Fruit fly (Drosophila melanogaster) whole organism, embryonic: ENCODE measurements around the gene Ldsdh1.

ENCODE experiments used
- ATbp ChIP-seq: fragments of 200-800 bp; sonication (Bioruptor generic); optimal IDR thresholded peaks from 2 replicates; lab custom pipeline; 2017; ENCODE audit warnings: missing biosample characterization, mild to moderate bottlenecking, missing genetic modification characterization, missing genetic modification reagents
- CG10147 ChIP-seq: fragments of 200-800 bp; sonication (Bioruptor generic); optimal IDR thresholded peaks from 2 replicates; lab custom pipeline; 2019; ENCODE audit warnings: missing biosample characterization, mild to moderate bottlenecking, missing genetic modification characterization, moderate library complexity
- CG10274 ChIP-seq: fragments of 200-800 bp; sonication (Bioruptor generic); optimal IDR thresholded peaks from 3 replicates; lab custom pipeline; 2017; ENCODE audit warnings: missing biosample characterization, mild to moderate bottlenecking, missing genetic modification characterization
- CG10366 ChIP-seq: fragments of 200-800 bp; sonication (Bioruptor generic); IDR thresholded peaks from 2 replicates; pipeline ENCODE4 v1.3.6; 2022; ENCODE audit warnings: missing biosample characterization, missing genetic modification characterization
- CG12071 ChIP-seq: fragments of 200-800 bp; sonication (Bioruptor generic); optimal IDR thresholded peaks from 3 replicates; lab custom pipeline; 2018; ENCODE audit warnings: missing biosample characterization, mild to moderate bottlenecking, missing genetic modification characterization
- CG12744 ChIP-seq: fragments of 200-800 bp; sonication (Bioruptor generic); optimal IDR thresholded peaks from 2 replicates; lab custom pipeline; 2016; ENCODE audit warnings: missing biosample characterization, missing genetic modification characterization
- CG12942 ChIP-seq: fragments of 200-800 bp; sonication (Bioruptor generic); optimal IDR thresholded peaks from 3 replicates; lab custom pipeline; 2016; ENCODE audit warnings: missing biosample characterization, missing genetic modification characterization
- CG13775 ChIP-seq: fragments of 200-800 bp; sonication (Bioruptor generic); optimal IDR thresholded peaks from 3 replicates; lab custom pipeline; 2017; ENCODE audit warnings: missing biosample characterization, mild to moderate bottlenecking, missing genetic modification characterization
- CG13894 ChIP-seq: fragments of 200-800 bp; sonication (Bioruptor generic); optimal IDR thresholded peaks from 3 replicates; lab custom pipeline; 2018; ENCODE audit warnings: missing biosample characterization, mild to moderate bottlenecking, missing genetic modification characterization, moderate library complexity
- CG14860 ChIP-seq: fragments of 200-800 bp; sonication (Bioruptor generic); IDR thresholded peaks from 3 replicates; pipeline ENCODE4 v1.3.6; 2022; ENCODE audit warnings: missing biosample characterization, missing genetic modification characterization; ENCODE audit not compliant: partially characterized antibody
- CG17802 ChIP-seq: fragments of 200-800 bp; sonication (Bioruptor generic); optimal IDR thresholded peaks from 2 replicates; lab custom pipeline; 2018; ENCODE audit warnings: missing biosample characterization, mild to moderate bottlenecking, missing genetic modification characterization, moderate library complexity
- CG17829 ChIP-seq: fragments of 200-800 bp; optimal IDR thresholded peaks from 2 replicates; lab custom pipeline; 2019; ENCODE audit warnings: missing biosample characterization, mild to moderate bottlenecking, missing genetic modification characterization, moderate library complexity
- CG31388 ChIP-seq: fragments of 200-800 bp; sonication (Bioruptor generic); optimal IDR thresholded peaks from 2 replicates; lab custom pipeline; 2016; ENCODE audit warnings: missing biosample characterization, missing genetic modification characterization
- CG34422 ChIP-seq: fragments of 200-800 bp; sonication (Bioruptor generic); IDR thresholded peaks from 3 replicates; pipeline ENCODE4 v1.3.6; 2022; ENCODE audit warnings: missing biosample characterization, missing genetic modification characterization
- CG3726 ChIP-seq: fragments of 200-800 bp; sonication (Bioruptor generic); IDR thresholded peaks from 3 replicates; pipeline ENCODE4, ENCODE4 v1.3.6; 2022; ENCODE audit warnings: missing biosample characterization, missing genetic modification characterization
- CG3838 ChIP-seq: fragments of 200-800 bp; sonication (Bioruptor generic); optimal IDR thresholded peaks from 3 replicates; lab custom pipeline; 2016; ENCODE audit warnings: missing biosample characterization, missing genetic modification characterization
- CG3847 ChIP-seq: fragments of 200-800 bp; sonication (Bioruptor generic); IDR thresholded peaks from 2 replicates; pipeline ENCODE4 v1.3.6; 2022; ENCODE audit warnings: missing biosample characterization, missing genetic modification characterization
- CG4617 ChIP-seq: fragments of 200-800 bp; sonication (Bioruptor generic); optimal IDR thresholded peaks from 3 replicates; lab custom pipeline; 2016; ENCODE audit warnings: missing biosample characterization, missing genetic modification characterization, borderline replicate concordance
- CG5180 ChIP-seq: fragments of 200-800 bp; sonication (Bioruptor generic); optimal IDR thresholded peaks from 3 replicates; lab custom pipeline; 2017; ENCODE audit warnings: missing biosample characterization, missing genetic modification characterization, mild to moderate bottlenecking, moderate library complexity, missing genetic modification reagents
- CG7372 ChIP-seq: fragments of 200-800 bp; sonication (Bioruptor generic); IDR thresholded peaks from 2 replicates; pipeline ENCODE4 v1.3.6; 2022; ENCODE audit warnings: missing biosample characterization, missing genetic modification characterization
- CG7556 ChIP-seq: fragments of 200-800 bp; sonication (Bioruptor generic); optimal IDR thresholded peaks from 2 replicates; lab custom pipeline; 2017; ENCODE audit warnings: missing biosample characterization, mild to moderate bottlenecking, missing genetic modification characterization
- CG8281 ChIP-seq: fragments of 200-800 bp; sonication (Bioruptor generic); optimal IDR thresholded peaks from 2 replicates; lab custom pipeline; 2018; ENCODE audit warnings: missing biosample characterization, mild to moderate bottlenecking, missing genetic modification characterization, moderate library complexity
- CG8478 ChIP-seq: fragments of >200 bp; optimal IDR thresholded peaks from 2 replicates; lab custom pipeline; 2018
- CG8924 ChIP-seq: fragments of 200-800 bp; optimal IDR thresholded peaks from 3 replicates; lab custom pipeline; 2019; ENCODE audit warnings: missing biosample characterization, mild to moderate bottlenecking, missing genetic modification characterization, moderate library complexity
- CG9727 ChIP-seq: fragments of 200-800 bp; sonication (Bioruptor generic); optimal IDR thresholded peaks from 3 replicates; lab custom pipeline; 2017; ENCODE audit warnings: missing biosample characterization, mild to moderate bottlenecking, missing genetic modification characterization
- D19A ChIP-seq: fragments of 200-800 bp; optimal IDR thresholded peaks from 3 replicates; lab custom pipeline; 2019; ENCODE audit warnings: missing biosample characterization, mild to moderate bottlenecking, missing genetic modification characterization, moderate library complexity
- Doc2 ChIP-seq: fragments of 200-800 bp; sonication (Bioruptor generic); IDR thresholded peaks from 2 replicates; pipeline ENCODE4 v1.3.6; 2022; ENCODE audit warnings: missing biosample characterization, missing genetic modification characterization
- Drgx ChIP-seq: fragments of 200-800 bp; sonication (Bioruptor generic); IDR thresholded peaks from 2 replicates; pipeline ENCODE4 v1.3.6; 2022; ENCODE audit warnings: missing biosample characterization, missing genetic modification characterization
- ERR ChIP-seq: fragments of 200-800 bp; sonication (Bioruptor generic); optimal IDR thresholded peaks from 2 replicates; lab custom pipeline; 2016; ENCODE audit warnings: missing biosample characterization, missing genetic modification characterization
- MBD-R2 ChIP-seq: fragments of 200-800 bp; sonication (Bioruptor generic); IDR thresholded peaks from 2 replicates; pipeline ENCODE4 v1.3.6; 2022; ENCODE audit warnings: missing biosample characterization, missing genetic modification characterization
- Mad ChIP-seq: fragments of 200-800 bp; sonication (Bioruptor generic); optimal IDR thresholded peaks from 2 replicates; lab custom pipeline; 2016; ENCODE audit warnings: missing biosample characterization, missing genetic modification characterization
- Sin3A ChIP-seq: fragments of >200 bp; optimal IDR thresholded peaks from 2 replicates; lab custom pipeline; 2018
- TFAM ChIP-seq: fragments of 200-800 bp; sonication (Bioruptor generic); optimal IDR thresholded peaks from 2 replicates; lab custom pipeline; 2017; ENCODE audit warnings: missing biosample characterization, missing genetic modification characterization, inconsistent platforms
- YL-1 ChIP-seq: fragments of 200-800 bp; sonication (Bioruptor generic); optimal IDR thresholded peaks from 3 replicates; lab custom pipeline; 2017; ENCODE audit warnings: missing biosample characterization, mild to moderate bottlenecking, missing genetic modification characterization
- cato ChIP-seq: fragments of 200-800 bp; sonication (Bioruptor generic); optimal IDR thresholded peaks from 2 replicates; lab custom pipeline; 2016; ENCODE audit warnings: missing biosample characterization, missing genetic modification characterization, borderline replicate concordance
- corto ChIP-seq: fragments of 200-800 bp; sonication (Bioruptor generic); optimal IDR thresholded peaks from 2 replicates; lab custom pipeline; 2016; ENCODE audit warnings: missing biosample characterization, mild to moderate bottlenecking, missing genetic modification characterization, moderate library complexity
- croc ChIP-seq: fragments of 200-800 bp; sonication (Bioruptor generic); conservative IDR thresholded peaks from 3 replicates; pipeline ENCODE4 v1.3.6; 2022; ENCODE audit warnings: missing biosample characterization, missing genetic modification characterization
- da ChIP-seq: fragments of 200-800 bp; sonication (Bioruptor generic); optimal IDR thresholded peaks from 2 replicates; lab custom pipeline; 2016; ENCODE audit warnings: missing biosample characterization, missing genetic modification characterization
- dan ChIP-seq: fragments of 200-800 bp; sonication (Bioruptor generic); IDR thresholded peaks from 2 replicates; pipeline ENCODE4 v1.3.6; 2022; ENCODE audit warnings: missing biosample characterization, missing genetic modification characterization
- dmrt11E ChIP-seq: fragments of 200-800 bp; sonication (Bioruptor generic); optimal IDR thresholded peaks from 3 replicates; lab custom pipeline; 2018; ENCODE audit warnings: missing biosample characterization, mild to moderate bottlenecking, missing genetic modification characterization, moderate library complexity
- ems ChIP-seq: fragments of 200-800 bp; sonication (Bioruptor generic); optimal IDR thresholded peaks from 3 replicates; lab custom pipeline; 2016; ENCODE audit warnings: missing biosample characterization, missing genetic modification characterization
- fd3F ChIP-seq: fragments of 200-800 bp; sonication (Bioruptor generic); optimal IDR thresholded peaks from 2 replicates; lab custom pipeline; 2018; ENCODE audit warnings: missing biosample characterization, mild to moderate bottlenecking, missing genetic modification characterization, moderate library complexity
- hth ChIP-seq: fragments of >200 bp; optimal IDR thresholded peaks from 2 replicates; lab custom pipeline; 2017; ENCODE audit warnings: inconsistent platforms
- ken ChIP-seq: fragments of 200-800 bp; sonication (Bioruptor generic); IDR thresholded peaks from 3 replicates; pipeline ENCODE4 v1.3.6; 2022; ENCODE audit warnings: missing biosample characterization, missing genetic modification characterization
- lbe ChIP-seq: fragments of 200-800 bp; sonication (Bioruptor generic); optimal IDR thresholded peaks from 2 replicates; lab custom pipeline; 2016; ENCODE audit warnings: missing biosample characterization, mild to moderate bottlenecking, missing genetic modification characterization
- lola ChIP-seq, 3 experiments: fragments of >200 bp in 2 of 3; fragments of 200-800 bp in 1 of 3; sonication (Bioruptor generic) in 1 of 3; optimal IDR thresholded peaks; 2 replicates each; lab custom pipeline; 2017 to 2019; ENCODE audit warnings: missing biosample characterization in 3 of 3, missing genetic modification characterization in 3 of 3, mild to moderate bottlenecking in 1 of 3, moderate library complexity in 1 of 3
- maf-S ChIP-seq: fragments of 200-800 bp; sonication (Bioruptor generic); optimal IDR thresholded peaks from 2 replicates; lab custom pipeline; 2016; ENCODE audit warnings: missing biosample characterization, missing genetic modification characterization
- p53 ChIP-seq: fragments of 200-800 bp; sonication (Bioruptor generic); optimal IDR thresholded peaks from 2 replicates; lab custom pipeline; 2016; ENCODE audit warnings: missing biosample characterization, missing genetic modification characterization
- trem ChIP-seq: fragments of 200-800 bp; optimal IDR thresholded peaks from 3 replicates; lab custom pipeline; 2019; ENCODE audit warnings: missing biosample characterization, mild to moderate bottlenecking, missing genetic modification characterization, moderate library complexity
- usp ChIP-seq: fragments of >200 bp; optimal IDR thresholded peaks from 2 replicates; lab custom pipeline; 2017; ENCODE audit warnings: missing biosample characterization, missing genetic modification characterization
- z ChIP-seq: fragments of 200-800 bp; sonication (Bioruptor generic); IDR thresholded peaks from 3 replicates; pipeline ENCODE4 v1.3.6; 2022; ENCODE audit warnings: missing biosample characterization, missing genetic modification characterization
- zen ChIP-seq: fragments of 200-800 bp; sonication (Bioruptor generic); optimal IDR thresholded peaks from 3 replicates; lab custom pipeline; 2018; ENCODE audit warnings: missing biosample characterization, mild to moderate bottlenecking, missing genetic modification characterization, moderate library complexity

Ldsdh1 gene

DNA sequence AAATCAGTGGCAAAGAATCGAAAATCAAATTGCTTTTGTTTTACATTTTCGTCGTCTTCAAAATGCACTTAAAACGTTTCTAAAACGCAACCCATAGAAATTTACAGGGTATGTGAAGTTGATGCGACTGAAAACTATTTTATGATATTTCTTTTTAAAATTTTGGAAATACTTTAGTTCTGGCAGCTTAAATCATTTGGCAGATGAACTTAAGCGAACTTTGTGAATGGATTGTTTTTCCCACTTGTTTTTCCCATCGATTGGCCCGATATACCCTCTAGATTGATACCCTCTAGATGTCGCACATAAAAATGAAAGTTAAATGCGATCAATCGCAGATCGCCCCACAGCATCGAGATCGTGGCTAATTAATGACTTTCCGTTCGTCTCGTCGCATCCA, 44.7 kb upstream of the Ldsdh1 start (continued):
- TF ChIP-seq CG3847 (GFP tag; lab: Robert Waterston, UW) (0 out of 2 replicates have a peak, but pooled peaks have one; percentile 20), CG10274 (no peak), lola (GFP tag; optimal IDR thresholded peaks at IDR 0.05; lab: Kevin White, UChicago) (peak in 1 of 3 experiments; percentile 63), CG7372 (no peak), trem (tag; lab: Kevin White, UChicago) (peak; percentile 40), CG3726 (peak; percentile 54; the same call in 1 of the 3 replicates), Doc2 (no peak), CG17829 (tag; lab: Kevin White, UChicago) (peak; percentile 67), CG4617 (GFP tag; lab: Kevin White, UChicago) (no peak), D19A (peak; percentile 66), CG3838 (GFP tag; lab: Kevin White, UChicago) (no peak), CG8924 (tag; lab: Kevin White, UChicago) (peak; percentile 67), Drgx (GFP tag; lab: Robert Waterston, UW) (no peak), MBD-R2 (GFP tag; lab: Robert Waterston, UW) (no peak), p53 (GFP tag; lab: Kevin White, UChicago) (no peak), CG34422 (GFP tag; lab: Robert Waterston, UW) (peak; percentile 70; the same call in 2 of the 3 replicates), CG12942 (no peak), hth (no peak), ems (GFP tag; lab: Kevin White, UChicago) (peak; percentile 33), CG17802 (tag; lab: Kevin White, UChicago) (peak; percentile 28), CG9727 (GFP tag; lab: Kevin White, UChicago) (peak; percentile 50), CG10147 (GFP tag; lab: Kevin White, UChicago) (no peak), zen (tag; lab: Kevin White, UChicago) (peak; percentile 56), ATbp (peak; percentile 83), croc (GFP tag; lab: Robert Waterston, UW) (peak; percentile 52; the same call in 2 of the 3 replicates), CG5180 (GFP tag; lab: Kevin White, UChicago) (peak; percentile 21), z (GFP tag; lab: Robert Waterston, UW) (no peak), CG12744 (GFP tag; lab: Kevin White, UChicago) (no peak), dan (GFP tag; lab: Robert Waterston, UW) (no peak), CG7556 (GFP tag; lab: Kevin White, UChicago) (peak; percentile 24), Sin3A (lab: Kevin White, UChicago) (no peak), CG14860 (GFP tag; lab: Robert Waterston, UW) (no peak), ken (peak; percentile 75), ERR (GFP tag; lab: Kevin White, UChicago) (no peak), CG12071 (peak; percentile 20), YL-1 (GFP tag; lab: Kevin White, UChicago) (no peak), da (GFP tag; lab: Kevin White, UChicago) (no peak), CG8281 (tag; lab: Kevin White, UChicago) (no peak), cato (peak; percentile 42), CG13894 (tag; lab: Kevin White, UChicago) (no peak), maf-S (GFP tag; lab: Kevin White, UChicago) (peak; percentile 6), usp (GFP tag; lab: Kevin White, UChicago) (no peak), Mad (no peak), corto (GFP tag; lab: Kevin White, UChicago) (no peak), TFAM (no peak), dmrt11E (tag; lab: Kevin White, UChicago) (peak; percentile 61), fd3F (GFP tag; lab: Kevin White, UChicago) (no peak), CG10366 (GFP tag; lab: Robert Waterston, UW) (peak; percentile 54; the same call in 1 of the 2 replicates), lbe (no peak), CG13775 (GFP tag; lab: Kevin White, UChicago) (peak; percentile 33), CG8478 (lab: Kevin White, UChicago) (no peak), CG31388 (GFP tag; lab: Kevin White, UChicago) (no peak)
